Fruit fly (Drosophila melanogaster) whole organism, embryonic: Measurements from ENCODE around the gene Cad74A.

Experiments used
- Bgb ChIP-seq: fragments of 200-800 bp; sonication (Bioruptor generic); IDR thresholded peaks from 2 replicates; pipeline ENCODE4 v1.3.6; 2022; ENCODE audit warnings: missing biosample characterization, missing genetic modification characterization; ENCODE audit not compliant: partially characterized antibody
- CG10147 ChIP-seq: fragments of 200-800 bp; sonication (Bioruptor generic); optimal IDR thresholded peaks from 2 replicates; lab custom pipeline; 2019; ENCODE audit warnings: missing biosample characterization, mild to moderate bottlenecking, missing genetic modification characterization, moderate library complexity
- CG1024 ChIP-seq: fragments of 200-800 bp; sonication (Bioruptor generic); IDR thresholded peaks from 2 replicates; pipeline ENCODE4 v1.3.6; 2022; ENCODE audit warnings: missing biosample characterization, missing genetic modification characterization
- CG10654 ChIP-seq: fragments of 200-800 bp; sonication (Bioruptor generic); optimal IDR thresholded peaks from 2 replicates; lab custom pipeline; 2016; ENCODE audit warnings: missing biosample characterization, missing genetic modification characterization
- CG12236 ChIP-seq: fragments of 200-800 bp; sonication (Bioruptor generic); optimal IDR thresholded peaks from 2 replicates; lab custom pipeline; 2016; ENCODE audit warnings: missing biosample characterization, missing genetic modification characterization
- CG12744 ChIP-seq: fragments of 200-800 bp; sonication (Bioruptor generic); optimal IDR thresholded peaks from 2 replicates; lab custom pipeline; 2016; ENCODE audit warnings: missing biosample characterization, missing genetic modification characterization
- CG12769 ChIP-seq: fragments of 200-800 bp; sonication (Bioruptor generic); optimal IDR thresholded peaks from 2 replicates; lab custom pipeline; 2019; ENCODE audit warnings: missing biosample characterization, mild to moderate bottlenecking, missing genetic modification characterization, moderate library complexity
- CG13287 ChIP-seq: fragments of 200-800 bp; sonication (Bioruptor generic); IDR thresholded peaks from 2 replicates; pipeline ENCODE4 v1.3.6; 2022; ENCODE audit warnings: missing biosample characterization, missing genetic modification characterization; ENCODE audit not compliant: partially characterized antibody
- CG13775 ChIP-seq: fragments of 200-800 bp; sonication (Bioruptor generic); optimal IDR thresholded peaks from 3 replicates; lab custom pipeline; 2017; ENCODE audit warnings: missing biosample characterization, mild to moderate bottlenecking, missing genetic modification characterization
- CG14014 ChIP-seq: fragments of 200-800 bp; sonication (Bioruptor generic); IDR thresholded peaks from 2 replicates; pipeline ENCODE4 v1.3.6; 2022; ENCODE audit warnings: missing biosample characterization, missing genetic modification characterization
- CG14050 ChIP-seq: fragments of 200-800 bp; sonication (Bioruptor generic); IDR thresholded peaks from 3 replicates; pipeline ENCODE4 v1.3.6; 2022; ENCODE audit warnings: missing biosample characterization, missing genetic modification characterization
- CG17568 ChIP-seq: fragments of 200-800 bp; sonication (Bioruptor generic); optimal IDR thresholded peaks from 2 replicates; lab custom pipeline; 2018; ENCODE audit warnings: missing biosample characterization, mild to moderate bottlenecking, missing genetic modification characterization, moderate library complexity
- CG31224 ChIP-seq: fragments of 200-800 bp; sonication (Bioruptor generic); IDR thresholded peaks from 2 replicates; pipeline ENCODE4 v1.3.6; 2022; ENCODE audit warnings: missing biosample characterization, missing genetic modification characterization
- CG32532 ChIP-seq: fragments of 200-800 bp; sonication (Bioruptor generic); IDR thresholded peaks from 2 replicates; pipeline ENCODE4 v1.3.6; 2022; ENCODE audit warnings: missing biosample characterization, missing genetic modification characterization
- CG42726 ChIP-seq: fragments of 200-800 bp; sonication (Bioruptor generic); IDR thresholded peaks from 2 replicates; pipeline ENCODE4 v1.3.6; 2022; ENCODE audit warnings: missing biosample characterization, missing genetic modification characterization; ENCODE audit not compliant: partially characterized antibody
- CG4854 ChIP-seq: fragments of 200-800 bp; sonication (Bioruptor generic); optimal IDR thresholded peaks from 2 replicates; lab custom pipeline; 2016; ENCODE audit warnings: missing biosample characterization, missing genetic modification characterization, inconsistent platforms
- CG5180 ChIP-seq: fragments of 200-800 bp; sonication (Bioruptor generic); optimal IDR thresholded peaks from 3 replicates; lab custom pipeline; 2017; ENCODE audit warnings: missing biosample characterization, missing genetic modification characterization, mild to moderate bottlenecking, moderate library complexity, missing genetic modification reagents
- CG6683 ChIP-seq: fragments of 200-800 bp; sonication (Bioruptor generic); optimal IDR thresholded peaks from 2 replicates; lab custom pipeline; 2017; ENCODE audit warnings: missing biosample characterization, mild to moderate bottlenecking, missing genetic modification characterization, missing genetic modification reagents
- CG7357 ChIP-seq: fragments of 200-800 bp; sonication (Bioruptor generic); IDR thresholded peaks from 3 replicates; pipeline ENCODE4 v1.3.6; 2022; ENCODE audit warnings: missing biosample characterization, missing genetic modification characterization
- CG9817 ChIP-seq: fragments of 200-800 bp; sonication (Bioruptor generic); optimal IDR thresholded peaks from 2 replicates; lab custom pipeline; 2018; ENCODE audit warnings: missing biosample characterization, mild to moderate bottlenecking, missing genetic modification characterization, moderate library complexity
- CG9876 ChIP-seq: fragments of 200-800 bp; sonication (Bioruptor generic); optimal IDR thresholded peaks from 2 replicates; lab custom pipeline; 2016; ENCODE audit warnings: missing biosample characterization, missing genetic modification characterization
- CoRest ChIP-seq: fragments of 200-800 bp; sonication (Bioruptor generic); optimal IDR thresholded peaks from 3 replicates; lab custom pipeline; 2018; ENCODE audit warnings: missing biosample characterization, mild to moderate bottlenecking, missing genetic modification characterization, moderate library complexity
- D ChIP-seq, 2 experiments: fragments of 200-800 bp in 1 of 2; fragments of >200 bp in 1 of 2; sonication (Bioruptor generic) in 1 of 2; optimal IDR thresholded peaks; 2 replicates in 1 of 2; 3 replicates in 1 of 2; lab custom pipeline; 2017; ENCODE audit warnings: mild to moderate bottlenecking in 1 of 2, missing biosample characterization in 1 of 2, missing genetic modification characterization in 1 of 2, missing genetic modification reagents in 1 of 2
- Dad ChIP-seq: fragments of 200-800 bp; sonication (Bioruptor generic); optimal IDR thresholded peaks from 3 replicates; lab custom pipeline; 2016; ENCODE audit warnings: missing biosample characterization, missing genetic modification characterization
- Dek ChIP-seq: fragments of 200-800 bp; sonication (Bioruptor generic); optimal IDR thresholded peaks from 3 replicates; lab custom pipeline; 2019; ENCODE audit warnings: missing biosample characterization, mild to moderate bottlenecking, missing genetic modification characterization, moderate library complexity
- Dip2 ChIP-seq: fragments of 200-800 bp; sonication (Bioruptor generic); IDR thresholded peaks from 2 replicates; pipeline ENCODE4 v1.3.6; 2022; ENCODE audit warnings: missing biosample characterization, missing genetic modification characterization
- Fer3 ChIP-seq: fragments of 200-800 bp; sonication (Bioruptor generic); optimal IDR thresholded peaks from 2 replicates; lab custom pipeline; 2018; ENCODE audit warnings: missing biosample characterization, mild to moderate bottlenecking, missing genetic modification characterization, moderate library complexity
- HHEX ChIP-seq: fragments of 200-800 bp; sonication (Bioruptor generic); optimal IDR thresholded peaks from 3 replicates; lab custom pipeline; 2017; ENCODE audit warnings: missing biosample characterization, mild to moderate bottlenecking, missing genetic modification characterization, missing genetic modification reagents
- Mes4 ChIP-seq: fragments of 200-800 bp; sonication (Bioruptor generic); optimal IDR thresholded peaks from 2 replicates; lab custom pipeline; 2016; ENCODE audit warnings: missing biosample characterization, missing genetic modification characterization
- Myb ChIP-seq: fragments of 200-800 bp; sonication (Bioruptor generic); optimal IDR thresholded peaks from 2 replicates; lab custom pipeline; 2016; ENCODE audit warnings: missing biosample characterization, missing genetic modification characterization
- NC2α ChIP-seq: fragments of 200-800 bp; sonication (Bioruptor generic); optimal IDR thresholded peaks from 2 replicates; lab custom pipeline; 2016; ENCODE audit warnings: missing biosample characterization, missing genetic modification characterization
- Scr ChIP-seq: fragments of 200-800 bp; sonication (Bioruptor generic); IDR thresholded peaks from 2 replicates; pipeline ENCODE4 v1.3.6; 2022; ENCODE audit warnings: missing biosample characterization, missing genetic modification characterization; ENCODE audit not compliant: partially characterized antibody
- Side ChIP-seq: fragments of 200-800 bp; sonication (Bioruptor generic); optimal IDR thresholded peaks from 2 replicates; lab custom pipeline; 2016; ENCODE audit warnings: missing biosample characterization, missing genetic modification characterization
- Xrp1 ChIP-seq: fragments of 200-800 bp; sonication (Bioruptor generic); IDR thresholded peaks from 2 replicates; pipeline ENCODE4 v1.3.6; 2022; ENCODE audit warnings: missing biosample characterization, missing genetic modification characterization
- aop ChIP-seq: fragments of 200-800 bp; sonication (Bioruptor generic); IDR thresholded peaks from 2 replicates; pipeline ENCODE4 v1.3.6; 2022; ENCODE audit warnings: missing biosample characterization, missing genetic modification characterization
- bigmax ChIP-seq: fragments of 200-800 bp; sonication (Bioruptor generic); optimal IDR thresholded peaks from 2 replicates; lab custom pipeline; 2018; ENCODE audit warnings: missing biosample characterization, mild to moderate bottlenecking, missing genetic modification characterization
- cas ChIP-seq: fragments of 200-800 bp; sonication (Bioruptor generic); IDR thresholded peaks from 2 replicates; pipeline ENCODE4 v1.3.6; 2022; ENCODE audit warnings: missing biosample characterization, missing genetic modification characterization
- cato ChIP-seq: fragments of 200-800 bp; sonication (Bioruptor generic); optimal IDR thresholded peaks from 2 replicates; lab custom pipeline; 2016; ENCODE audit warnings: missing biosample characterization, missing genetic modification characterization, borderline replicate concordance
- exex ChIP-seq: fragments of 200-800 bp; sonication (Bioruptor generic); optimal IDR thresholded peaks from 4 replicates; lab custom pipeline; 2018; ENCODE audit warnings: missing biosample characterization, mild to moderate bottlenecking, missing genetic modification characterization, moderate library complexity
- h ChIP-seq: fragments of >200 bp; optimal IDR thresholded peaks from 2 replicates; lab custom pipeline; 2017
- jing ChIP-seq: fragments of 200-800 bp; sonication (Bioruptor generic); optimal IDR thresholded peaks from 2 replicates; lab custom pipeline; 2018; ENCODE audit warnings: missing biosample characterization, mild to moderate bottlenecking, missing genetic modification characterization
- klu ChIP-seq: fragments of 200-800 bp; sonication (Bioruptor generic); IDR thresholded peaks from 2 replicates; pipeline ENCODE4 v1.3.6; 2022; ENCODE audit warnings: missing biosample characterization, missing genetic modification characterization
- lab ChIP-seq: fragments of 200-800 bp; sonication (Bioruptor generic); optimal IDR thresholded peaks from 3 replicates; lab custom pipeline; 2017; ENCODE audit warnings: missing biosample characterization, missing genetic modification characterization, mild to moderate bottlenecking, moderate library complexity, missing genetic modification reagents
- onecut ChIP-seq: fragments of 200-800 bp; sonication (Bioruptor generic); IDR thresholded peaks from 2 replicates; pipeline ENCODE4 v1.3.6; 2022; ENCODE audit warnings: missing biosample characterization, missing genetic modification characterization
- ro ChIP-seq: fragments of 200-800 bp; sonication (Bioruptor generic); IDR thresholded peaks from 2 replicates; pipeline ENCODE4 v1.3.6; 2022; ENCODE audit warnings: missing biosample characterization, missing genetic modification characterization
- row ChIP-seq: fragments of 200-800 bp; sonication (Bioruptor generic); IDR thresholded peaks from 3 replicates; pipeline ENCODE4 v1.3.6; 2022; ENCODE audit warnings: missing biosample characterization, missing genetic modification characterization
- scrt ChIP-seq: fragments of 200-800 bp; sonication (Bioruptor generic); optimal IDR thresholded peaks from 2 replicates; lab custom pipeline; 2018; ENCODE audit warnings: missing biosample characterization, mild to moderate bottlenecking, missing genetic modification characterization, moderate library complexity
- slp2 ChIP-seq: fragments of 200-800 bp; sonication (Bioruptor generic); optimal IDR thresholded peaks from 2 replicates; lab custom pipeline; 2016; ENCODE audit warnings: missing biosample characterization, missing genetic modification characterization
- tx ChIP-seq: fragments of 200-800 bp; sonication (Bioruptor generic); optimal IDR thresholded peaks from 2 replicates; lab custom pipeline; 2016; ENCODE audit warnings: missing biosample characterization, missing genetic modification characterization
- unc-4 ChIP-seq: fragments of 200-800 bp; sonication (Bioruptor generic); IDR thresholded peaks from 2 replicates; pipeline ENCODE4 v1.3.6; 2022; ENCODE audit warnings: missing biosample characterization, missing genetic modification characterization; ENCODE audit not compliant: partially characterized antibody

Gene Cad74A

dm6 chr3L:17428779-17429178 is 49.4 kb upstream of the Cad74A start, which contains the start of gene Gorab (continued):
- peak; percentile 89 for TF ChIP-seq CG31224 (GFP tag; lab: Robert Waterston, UW)
- peak; percentile 56 for TF ChIP-seq Bgb
- peak; percentile 83 for TF ChIP-seq cato (GFP tag; lab: Kevin White, UChicago)
- TF ChIP-seq NC2α (GFP tag; lab: Kevin White, UChicago) = no peak
- peak; percentile 75 for TF ChIP-seq CG9817 (tag; lab: Kevin White, UChicago)
- peak; percentile 32 for TF ChIP-seq CG12236 (GFP tag; lab: Kevin White, UChicago)
- peak; percentile 48; the same call in 1 of the 2 replicates for TF ChIP-seq unc-4
- peak; percentile 80 for TF ChIP-seq Myb (GFP tag; lab: Kevin White, UChicago)
- peak; percentile 32 for TF ChIP-seq scrt
- TF ChIP-seq lab = peak; percentile 87
- peak; percentile 37 for TF ChIP-seq CG5180
- peak; percentile 45 for TF ChIP-seq exex
- peak; percentile 78 for TF ChIP-seq aop (GFP tag; lab: Robert Waterston, UW)
- TF ChIP-seq CoRest = peak; percentile 91
- peak; percentile 62 for TF ChIP-seq Dek
- peak; percentile 87 for TF ChIP-seq CG10147 (GFP tag; lab: Kevin White, UChicago)
- peak; percentile 91 for TF ChIP-seq cas
- peak; percentile 19 for TF ChIP-seq bigmax (GFP tag; lab: Kevin White, UChicago)
- TF ChIP-seq onecut (GFP tag; lab: Robert Waterston, UW) = peak; percentile 62
- peak; percentile 97 for TF ChIP-seq row (GFP tag; lab: Robert Waterston, UW)
- peak; percentile 99 for TF ChIP-seq CG7357 (GFP tag; lab: Robert Waterston, UW)
- peak; percentile 97 for TF ChIP-seq CG32532 (GFP tag; lab: Robert Waterston, UW)
- TF ChIP-seq CG12744 (GFP tag; lab: Kevin White, UChicago) = peak; percentile 81
- TF ChIP-seq CG1024 (GFP tag; lab: Robert Waterston, UW) = peak; percentile 89
- TF ChIP-seq klu (GFP tag; lab: Robert Waterston, UW) = peak; percentile 92
- TF ChIP-seq CG10654 = peak; percentile 88
- peak; percentile 63; the same call in 1 of the 2 replicates for TF ChIP-seq Dip2
- TF ChIP-seq h = no peak
- peak; percentile 97 for TF ChIP-seq Xrp1 (GFP tag; lab: Robert Waterston, UW)
- no peak for TF ChIP-seq CG12769
- no peak for TF ChIP-seq Side (GFP tag; lab: Kevin White, UChicago)
- peak; percentile 73 for TF ChIP-seq Dad (GFP tag; lab: Kevin White, UChicago)
- TF ChIP-seq Scr (GFP tag; lab: Robert Waterston, UW) = peak; percentile 57
- peak; percentile 79 for TF ChIP-seq CG4854
- peak; percentile 79 for TF ChIP-seq HHEX (GFP tag; lab: Kevin White, UChicago)
- peak; percentile 89 for TF ChIP-seq ro (GFP tag; lab: Robert Waterston, UW)
- peak; percentile 91 for TF ChIP-seq CG14050 (GFP tag; lab: Robert Waterston, UW)
- TF ChIP-seq CG13775 = peak; percentile 91
- peak; percentile 72 for TF ChIP-seq slp2 (GFP tag; lab: Kevin White, UChicago)
- peak; percentile 68 for TF ChIP-seq CG17568 (GFP tag; lab: Kevin White, UChicago)
- TF ChIP-seq Fer3 = peak; percentile 87
- TF ChIP-seq jing (GFP tag; lab: Kevin White, UChicago) = peak; percentile 64
- peak; percentile 94 for TF ChIP-seq CG14014 (GFP tag; lab: Robert Waterston, UW)
- peak; percentile 80 for TF ChIP-seq tx (GFP tag; lab: Kevin White, UChicago)
- TF ChIP-seq Mes4 = peak; percentile 58
- TF ChIP-seq CG42726 (GFP tag; lab: Robert Waterston, UW) = no peak
- peak; percentile 48 for TF ChIP-seq CG9876
- peak; percentile 28 for TF ChIP-seq CG6683
- TF ChIP-seq D (optimal IDR thresholded peaks at IDR 0.05; lab: Kevin White, UChicago) = no peak
- peak; percentile 78 for TF ChIP-seq D (GFP tag; optimal IDR thresholded peaks at IDR 0.05; lab: Kevin White, UChicago)
- TF ChIP-seq CG13287 (GFP tag; lab: Robert Waterston, UW) = peak; percentile 62
